Worm (Caenorhabditis elegans) whole organism, L2 larva: ENCODE results near the gene F31D5.1.

ENCODE experiments used
- C34F6.9 ChIP-seq: fragments of 150-350 bp; optimal IDR thresholded peaks from 2 replicates; lab custom pipeline; 2014; ENCODE audit warnings: missing biosample characterization, missing genetic modification characterization
- F13H6.1 ChIP-seq: sonication (generic microtip); optimal IDR thresholded peaks from 2 replicates; lab custom pipeline; 2016; ENCODE audit warnings: missing genetic modification characterization, missing compliant biosample characterization
- R02D3.7 ChIP-seq: fragments of 150-350 bp; optimal IDR thresholded peaks from 2 replicates; lab custom pipeline; 2014; ENCODE audit warnings: missing biosample characterization, missing genetic modification characterization
- Y55F3AM.14 ChIP-seq: fragments of 200-800 bp; sonication (Bioruptor generic); optimal IDR thresholded peaks from 2 replicates; lab custom pipeline; 2018; ENCODE audit warnings: mild to moderate bottlenecking, missing genetic modification characterization, missing compliant biosample characterization
- ZK546.5 ChIP-seq: sonication (generic microtip); optimal IDR thresholded peaks from 2 replicates; lab custom pipeline; 2017; ENCODE audit warnings: missing biosample characterization, missing genetic modification characterization
- alr-1 ChIP-seq: fragments of 150-350 bp; optimal IDR thresholded peaks from 2 replicates; lab custom pipeline; 2014; ENCODE audit warnings: missing biosample characterization, missing genetic modification characterization
- ama-1 ChIP-seq: fragments of 150-350 bp; optimal IDR thresholded peaks from 2 replicates; lab custom pipeline; 2018; ENCODE audit warnings: inconsistent platforms
- ceh-16 ChIP-seq: fragments of 150-350 bp; optimal IDR thresholded peaks from 2 replicates; lab custom pipeline; 2014; ENCODE audit warnings: missing biosample characterization, missing genetic modification characterization
- crh-2 ChIP-seq: sonication (generic microtip); optimal IDR thresholded peaks from 2 replicates; lab custom pipeline; 2017; ENCODE audit warnings: missing biosample characterization, missing genetic modification characterization
- dmd-4 ChIP-seq: sonication (generic microtip); optimal IDR thresholded peaks from 2 replicates; lab custom pipeline; 2017; ENCODE audit warnings: missing biosample characterization, missing genetic modification characterization
- elt-1 ChIP-seq: fragments of 150-350 bp; optimal IDR thresholded peaks from 2 replicates; lab custom pipeline; 2014; ENCODE audit warnings: missing biosample characterization, missing genetic modification characterization
- elt-3 ChIP-seq: sonication (generic microtip); optimal IDR thresholded peaks from 2 replicates; lab custom pipeline; 2017; ENCODE audit warnings: missing biosample characterization, missing genetic modification characterization
- fos-1 ChIP-seq: fragments of 150-350 bp; optimal IDR thresholded peaks from 2 replicates; lab custom pipeline; 2014; ENCODE audit warnings: missing biosample characterization, missing genetic modification characterization
- gmeb-1 ChIP-seq: fragments of 150-350 bp; optimal IDR thresholded peaks from 2 replicates; lab custom pipeline; 2014; ENCODE audit warnings: missing biosample characterization, missing genetic modification characterization
- lin-39 ChIP-seq: fragments of 150-350 bp; optimal IDR thresholded peaks from 2 replicates; lab custom pipeline; 2014; ENCODE audit warnings: missing biosample characterization, missing genetic modification reagents, missing genetic modification characterization
- mab-5 ChIP-seq: fragments of 150-350 bp; optimal IDR thresholded peaks from 2 replicates; lab custom pipeline; 2014; ENCODE audit warnings: missing biosample characterization, missing genetic modification characterization
- mdl-1 ChIP-seq, 2 experiments: fragments of 150-350 bp in 1 of 2; sonication (generic microtip) in 1 of 2; optimal IDR thresholded peaks; 2 replicates each; lab custom pipeline; 2017; ENCODE audit warnings: missing biosample characterization in 2 of 2, missing genetic modification characterization in 2 of 2
- nhr-11 ChIP-seq: fragments of 150-350 bp; optimal IDR thresholded peaks from 2 replicates; lab custom pipeline; 2014; ENCODE audit warnings: missing biosample characterization, missing genetic modification characterization
- nhr-129 ChIP-seq: fragments of 150-350 bp; optimal IDR thresholded peaks from 2 replicates; lab custom pipeline; 2014; ENCODE audit warnings: missing biosample characterization, missing genetic modification characterization
- nhr-21 ChIP-seq: fragments of 150-350 bp; optimal IDR thresholded peaks from 2 replicates; lab custom pipeline; 2014; ENCODE audit warnings: missing biosample characterization, missing genetic modification characterization
- nhr-23 ChIP-seq: fragments of 150-350 bp; optimal IDR thresholded peaks from 2 replicates; lab custom pipeline; 2014; ENCODE audit warnings: missing biosample characterization, missing genetic modification reagents, missing genetic modification characterization
- nhr-6 ChIP-seq: fragments of 150-350 bp; optimal IDR thresholded peaks from 2 replicates; lab custom pipeline; 2014; ENCODE audit warnings: missing biosample characterization, missing genetic modification characterization
- nhr-77 ChIP-seq: fragments of 150-350 bp; optimal IDR thresholded peaks from 2 replicates; lab custom pipeline; 2014; ENCODE audit warnings: missing biosample characterization, missing genetic modification characterization
- sem-4 ChIP-seq: fragments of 150-350 bp; optimal IDR thresholded peaks from 2 replicates; lab custom pipeline; 2014; ENCODE audit warnings: missing biosample characterization, missing genetic modification reagents, missing genetic modification characterization
- skn-1 ChIP-seq: sonication (generic microtip); optimal IDR thresholded peaks from 2 replicates; lab custom pipeline; 2017; ENCODE audit warnings: missing biosample characterization, missing genetic modification characterization
- sma-3 ChIP-seq: sonication (generic microtip); optimal IDR thresholded peaks from 2 replicates; lab custom pipeline; 2016; ENCODE audit warnings: missing genetic modification reagents, missing genetic modification characterization, missing compliant biosample characterization
- sma-9 ChIP-seq, 2 experiments: fragments of 150-350 bp in 1 of 2; sonication (generic microtip) in 1 of 2; optimal IDR thresholded peaks; 2 replicates each; lab custom pipeline; 2014 to 2016; ENCODE audit warnings: missing genetic modification characterization in 2 of 2, mild to moderate bottlenecking in 1 of 2, missing biosample characterization in 1 of 2, missing compliant biosample characterization in 1 of 2, missing genetic modification reagents in 1 of 2, moderate library complexity in 1 of 2
- snpc-4 ChIP-seq: fragments of 150-350 bp; optimal IDR thresholded peaks from 2 replicates; lab custom pipeline; 2014; ENCODE audit warnings: missing biosample characterization, missing genetic modification characterization
- unc-55 ChIP-seq: fragments of 150-350 bp; sonication (generic microtip); optimal IDR thresholded peaks from 3 replicates; lab custom pipeline; 2014; ENCODE audit warnings: missing biosample characterization, missing genetic modification reagents, missing genetic modification characterization
- unc-62 ChIP-seq: fragments of 150-350 bp; optimal IDR thresholded peaks from 2 replicates; lab custom pipeline; 2014; ENCODE audit warnings: missing biosample characterization, missing genetic modification reagents, missing genetic modification characterization
- ztf-1 ChIP-seq: fragments of 200-800 bp; sonication (Bioruptor generic); conservative IDR thresholded peaks from 2 replicates; pipeline ENCODE4 v1.3.6; 2022; ENCODE audit warnings: missing genetic modification characterization, missing compliant biosample characterization
- ztf-11 ChIP-seq: sonication (generic microtip); optimal IDR thresholded peaks from 2 replicates; lab custom pipeline; 2017; ENCODE audit warnings: missing biosample characterization, missing genetic modification characterization

Gene F31D5.1

DNA sequence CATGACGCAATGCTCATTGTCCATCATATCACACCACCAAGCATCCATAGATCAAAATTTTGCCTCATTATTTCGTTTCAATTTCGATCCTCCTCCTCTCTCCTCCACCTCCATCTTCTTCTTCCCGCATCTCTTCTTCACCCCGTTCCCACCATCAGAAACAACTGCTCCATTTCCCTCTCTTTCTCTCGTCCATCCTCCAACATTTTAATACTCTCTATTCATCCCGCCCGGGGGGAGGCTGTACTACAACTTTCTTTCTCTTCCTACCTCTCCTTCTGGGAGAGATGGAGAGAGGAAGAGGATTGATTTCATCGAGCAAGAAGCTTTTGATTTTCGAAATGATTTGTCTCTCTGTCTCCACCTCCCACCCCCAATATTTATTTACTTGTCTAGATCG is 35.2 kb upstream of the F31D5.1 start:
- no peak for TF ChIP-seq mdl-1 (tag; optimal IDR thresholded peaks at IDR 0.05; lab: Kevin White, UChicago)
- TF ChIP-seq Y55F3AM.14, result no peak
- no peak for TF ChIP-seq skn-1 (tag; lab: Kevin White, UChicago)
- TF ChIP-seq gmeb-1, result no peak
- TF ChIP-seq mab-5 (tag; lab: Kevin White, UChicago), result no peak
- peak; percentile 65 for TF ChIP-seq nhr-129
- TF ChIP-seq nhr-77 (tag; lab: Kevin White, UChicago), result no peak
- peak; percentile 56 for TF ChIP-seq F13H6.1 (tag; lab: Kevin White, UChicago)
- TF ChIP-seq ztf-1 (GFP tag; lab: Robert Waterston, UW), result no peak
- TF ChIP-seq ceh-16 (tag; lab: Kevin White, UChicago), result no peak
- TF ChIP-seq snpc-4 (tag; lab: Kevin White, UChicago), result no peak
- TF ChIP-seq elt-3 (tag; lab: Kevin White, UChicago), result no peak
- no peak for TF ChIP-seq lin-39 (tag; lab: Kevin White, UChicago)
- TF ChIP-seq C34F6.9, result peak; percentile 37

DNA sequence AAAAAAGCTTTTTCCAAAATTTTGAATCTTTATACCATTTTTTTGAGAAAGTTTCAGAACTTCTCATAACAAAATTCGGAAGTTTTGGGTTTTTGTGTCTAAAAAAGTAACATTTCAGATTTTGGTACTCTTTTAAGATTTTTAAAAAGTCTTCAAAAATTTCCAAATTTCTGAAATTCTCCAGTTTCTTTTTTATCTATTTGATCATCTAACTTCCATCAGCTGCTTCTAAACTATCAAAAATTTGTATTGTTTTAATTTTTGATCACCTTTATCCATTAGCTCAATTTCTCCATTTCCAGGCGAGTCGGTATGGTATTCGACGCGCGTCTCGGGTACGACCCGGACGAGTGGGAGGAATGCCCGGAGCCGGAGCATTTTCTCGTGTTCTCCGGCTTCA is 32.8 kb upstream of the F31D5.1 start, which contains the start of gene cpna-1:
Gene cpna-1 (plus strand): TSS at position 301 of the 400 bp plus-strand sequence.
- TF ChIP-seq nhr-21 (no peak), R02D3.7 (no peak), elt-1 (no peak), unc-55 (GFP tag; lab: Kevin White, UChicago) (no peak), crh-2 (no peak)

DNA sequence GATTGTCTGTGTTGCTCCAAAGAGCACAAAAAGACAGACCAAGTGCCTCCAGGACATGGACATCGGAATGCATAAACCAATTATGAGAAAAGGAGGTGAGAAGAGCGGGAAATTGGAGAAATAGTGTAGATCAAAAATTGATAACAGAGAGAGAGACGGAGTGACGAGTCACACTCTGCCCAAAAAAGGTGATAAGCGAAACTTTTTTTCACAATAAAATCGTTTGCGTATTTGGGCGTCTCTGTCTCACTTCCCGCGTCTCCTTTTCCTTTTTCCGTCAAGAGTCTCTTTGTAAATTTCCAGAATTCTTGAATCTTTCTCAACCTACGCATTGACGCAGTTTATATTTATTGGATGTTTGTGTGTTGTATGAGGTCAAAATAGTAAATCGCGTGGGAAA is 25.0 kb upstream of the F31D5.1 start, which contains the start of gene mth-2:
Gene mth-2 (minus strand): TSS at position 188 of the 400 bp plus-strand sequence.
- TF ChIP-seq fos-1 (peak; percentile 88), sma-9 (GFP tag; optimal IDR thresholded peaks at IDR 0.05; lab: Kevin White, UChicago) (peak; percentile 77), sma-9 (tag; optimal IDR thresholded peaks at IDR 0.05; lab: Kevin White, UChicago) (no peak), gmeb-1 (peak; percentile 24), ama-1 (lab: Kevin White, UChicago) (no peak), dmd-4 (no peak), F13H6.1 (tag; lab: Kevin White, UChicago) (peak; percentile 33), crh-2 (peak; percentile 12)

DNA sequence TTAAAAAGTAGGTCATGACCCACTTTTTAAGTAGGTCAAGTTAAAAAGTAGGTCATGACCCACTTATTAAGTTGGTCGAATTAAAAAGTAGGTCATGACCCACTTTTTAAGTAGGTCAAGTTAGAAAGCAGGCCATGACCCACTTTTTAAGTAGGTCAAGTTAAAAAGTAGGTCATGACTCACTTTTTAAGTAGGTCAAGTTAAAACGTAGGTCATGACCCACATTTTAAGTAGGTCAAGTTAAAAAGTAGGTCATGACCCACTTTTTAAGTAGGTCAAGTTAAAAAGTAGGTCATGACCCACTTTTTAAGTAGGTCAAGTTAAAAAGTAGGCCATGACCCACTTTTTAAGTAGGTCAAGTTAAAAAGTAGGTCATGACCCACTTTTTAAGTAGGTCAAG is 16.5 kb upstream of the F31D5.1 start:
- TF ChIP-seq unc-55 (GFP tag; lab: Kevin White, UChicago), result peak; percentile 4

DNA sequence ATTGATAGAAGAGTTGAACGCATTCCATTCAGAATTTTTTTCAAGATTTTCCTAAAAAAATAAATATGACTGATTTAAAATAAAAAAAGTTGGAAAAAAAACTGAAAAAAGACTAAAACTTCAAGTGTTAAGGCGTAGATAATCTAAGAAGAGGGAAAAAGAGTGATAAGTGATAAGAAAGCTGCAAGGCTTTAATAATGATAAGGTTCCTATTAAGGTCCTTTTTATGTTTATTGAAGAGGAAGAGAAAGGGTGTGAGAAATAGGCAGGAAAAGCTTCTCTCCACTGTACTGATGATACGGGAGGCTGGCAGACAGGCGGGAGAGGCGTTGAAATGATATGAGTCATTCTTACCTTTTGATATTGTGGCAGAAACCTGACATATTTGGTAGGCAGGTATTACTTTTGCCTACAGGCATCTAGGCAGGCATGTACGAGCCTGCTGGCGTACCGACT is 15.4 kb upstream of the F31D5.1 start, which contains the start of gene mth-1:
Gene mth-1 (minus strand): TSS at position 51 of the 456 bp plus-strand sequence.
- TF ChIP-seq ZK546.5 (no peak), elt-1 (no peak), fos-1 (peak; percentile 68), ztf-1 (GFP tag; lab: Robert Waterston, UW) (no peak), C34F6.9 (no peak), lin-39 (tag; lab: Kevin White, UChicago) (no peak), nhr-129 (no peak)

DNA sequence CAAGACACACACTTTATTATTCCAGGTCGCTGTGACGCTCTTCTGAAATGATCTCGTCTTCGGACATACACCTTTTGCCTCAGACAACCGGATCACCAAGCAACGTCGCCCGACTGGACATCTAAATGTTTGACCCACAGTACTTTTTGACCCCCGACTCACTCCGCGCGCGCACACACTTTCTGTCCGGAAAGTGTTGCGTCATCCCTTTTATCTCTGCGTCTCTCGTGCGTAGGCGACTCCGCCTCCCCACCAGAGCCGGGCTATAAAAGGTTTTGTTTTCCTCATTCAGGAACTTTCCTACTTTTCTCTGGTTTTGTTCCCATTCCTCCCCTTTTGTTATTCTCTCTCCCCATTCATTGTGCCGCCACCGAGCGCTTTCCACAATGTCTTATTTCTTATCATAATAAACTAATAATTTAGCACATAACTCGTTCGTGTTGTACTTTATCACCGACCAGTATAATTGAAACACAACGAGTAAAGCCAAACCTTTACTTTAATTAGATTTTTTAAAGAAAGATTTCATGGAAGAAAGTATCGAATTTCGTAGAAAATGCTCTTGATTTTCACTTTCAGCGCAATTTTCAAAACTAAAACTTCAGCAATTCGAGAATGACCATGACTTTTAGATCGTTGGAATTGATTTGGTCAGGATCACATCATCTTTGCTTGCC is 10.0 kb upstream of the F31D5.1 start, which contains the start of gene F31D5.6:
Gene F31D5.6 (plus strand): TSS at position 627 of the 677 bp plus-strand sequence.
- TF ChIP-seq ZK546.5, result no peak
- no peak for TF ChIP-seq unc-62 (GFP tag; lab: Kevin White, UChicago)
- TF ChIP-seq C34F6.9, result no peak
- TF ChIP-seq nhr-21, result no peak
- TF ChIP-seq R02D3.7, result no peak
- TF ChIP-seq nhr-23 (tag; lab: Kevin White, UChicago), result no peak
- no peak for TF ChIP-seq snpc-4 (tag; lab: Kevin White, UChicago)
- TF ChIP-seq sem-4 (tag; lab: Kevin White, UChicago), result no peak
- no peak for TF ChIP-seq alr-1 (tag; lab: Kevin White, UChicago)
- TF ChIP-seq F13H6.1 (tag; lab: Kevin White, UChicago), result no peak
- no peak for TF ChIP-seq ztf-11 (tag; lab: Kevin White, UChicago)
- no peak for TF ChIP-seq unc-55 (GFP tag; lab: Kevin White, UChicago)
- TF ChIP-seq nhr-11 (tag; lab: Kevin White, UChicago), result no peak
- no peak for TF ChIP-seq sma-3 (GFP tag; lab: Kevin White, UChicago)
- TF ChIP-seq nhr-6 (tag; lab: Kevin White, UChicago), result no peak
